Worm (Caenorhabditis elegans) whole organism, late embryonic: ENCODE data around the gene pst-1.

Experiments
- C08G9.2 ChIP-seq: sonication (generic microtip); optimal IDR thresholded peaks from 2 replicates; lab custom pipeline; 2016; ENCODE audit warnings: mild to moderate bottlenecking, missing genetic modification characterization, moderate library complexity, missing compliant biosample characterization
- ama-1 ChIP-seq: fragments of 150-350 bp; optimal IDR thresholded peaks from 2 replicates; lab custom pipeline; 2014
- ceh-6 ChIP-seq: fragments of 200-800 bp; sonication (Bioruptor generic); optimal IDR thresholded peaks from 2 replicates; lab custom pipeline; 2018; ENCODE audit warnings: mild to moderate bottlenecking, missing genetic modification characterization, missing compliant biosample characterization
- ceh-9 ChIP-seq: sonication (generic microtip); optimal IDR thresholded peaks from 2 replicates; lab custom pipeline; 2016; ENCODE audit warnings: mild to moderate bottlenecking, missing genetic modification characterization, inconsistent platforms, missing compliant biosample characterization
- nfya-1 ChIP-seq: sonication (generic microtip); optimal IDR thresholded peaks from 2 replicates; lab custom pipeline; 2017; ENCODE audit warnings: missing genetic modification characterization, mild to moderate bottlenecking, missing compliant biosample characterization, antibody characterized with exemption, moderate library complexity
- pqm-1 ChIP-seq: sonication (generic microtip); optimal IDR thresholded peaks from 2 replicates; lab custom pipeline; 2016; ENCODE audit warnings: missing genetic modification characterization, missing compliant biosample characterization
- pros-1 ChIP-seq: fragments of 150-350 bp; optimal IDR thresholded peaks from 2 replicates; lab custom pipeline; 2014; ENCODE audit warnings: missing biosample characterization, missing genetic modification reagents, missing genetic modification characterization

ce11 chrV:5984244-5984643, 41.0 kb downstream of the pst-1 start:
- TF ChIP-seq pqm-1 (tag; lab: Kevin White, UChicago) (no peak), ceh-9 (tag; lab: Kevin White, UChicago) (no peak), pros-1 (tag; lab: Kevin White, UChicago) (no peak), nfya-1 (no peak), C08G9.2 (tag; lab: Kevin White, UChicago) (no peak), ceh-6 (GFP tag; lab: Kevin White, UChicago) (no peak), ama-1 (lab: Kevin White, UChicago) (no peak)
